Worm (Caenorhabditis elegans) whole organism, L1 larva: Measurements from ENCODE around the gene C45G9.10.

Experiments used
- C16A3.4 ChIP-seq: fragments of 150-350 bp; optimal IDR thresholded peaks from 2 replicates; lab custom pipeline; 2014; ENCODE audit warnings: missing biosample characterization, missing genetic modification characterization
- alr-1 ChIP-seq: fragments of 200-800 bp; sonication (Bioruptor generic); optimal IDR thresholded peaks from 2 replicates; lab custom pipeline; 2018; ENCODE audit warnings: borderline replicate concordance, mild to moderate bottlenecking, missing genetic modification characterization, missing compliant biosample characterization
- blmp-1 ChIP-seq: fragments of 150-350 bp; optimal IDR thresholded peaks from 2 replicates; lab custom pipeline; 2014; ENCODE audit warnings: missing biosample characterization, missing genetic modification characterization
- ceh-88 ChIP-seq: fragments of 200-800 bp; sonication (Bioruptor generic); IDR thresholded peaks from 2 replicates; pipeline ENCODE4 v1.3.6; 2022; ENCODE audit warnings: missing genetic modification characterization, missing compliant biosample characterization
- elt-3 ChIP-seq, 6 experiments: fragments of 150-350 bp in 1 of 6; sonication (generic microtip); optimal IDR thresholded peaks; 2 replicates each; lab custom pipeline; 2017 to 2018; ENCODE audit warnings: missing biosample characterization in 6 of 6, missing genetic modification characterization in 6 of 6, inconsistent platforms in 1 of 6
- hpl-2 ChIP-seq: fragments of 150-350 bp; optimal IDR thresholded peaks from 2 replicates; lab custom pipeline; 2014; ENCODE audit warnings: missing biosample characterization, missing genetic modification reagents, missing genetic modification characterization
- lir-3 ChIP-seq: sonication (generic microtip); optimal IDR thresholded peaks from 2 replicates; lab custom pipeline; 2016; ENCODE audit warnings: mild to moderate bottlenecking, missing genetic modification characterization, moderate library complexity, missing compliant biosample characterization; ENCODE audit not compliant: poor library complexity
- nhr-237 ChIP-seq: fragments of 150-350 bp; optimal IDR thresholded peaks from 2 replicates; lab custom pipeline; 2014; ENCODE audit warnings: missing biosample characterization, missing genetic modification characterization
- nhr-76 ChIP-seq: sonication (generic microtip); optimal IDR thresholded peaks from 2 replicates; lab custom pipeline; 2017; ENCODE audit warnings: missing biosample characterization, missing genetic modification characterization
- nhr-77 ChIP-seq: fragments of 150-350 bp; optimal IDR thresholded peaks from 2 replicates; lab custom pipeline; 2014; ENCODE audit warnings: missing biosample characterization, missing genetic modification characterization

ce11 chrIII:5061798-5062197 lies at the start of gene C45G9.10:
- TF ChIP-seq lir-3 (no peak), nhr-77 (tag; lab: Kevin White, UChicago) (no peak), C16A3.4 (tag; lab: Kevin White, UChicago) (no peak), ceh-88 (no peak), nhr-76 (no peak), alr-1 (tag; lab: Kevin White, UChicago) (no peak), hpl-2 (GFP tag; lab: Kevin White, UChicago) (no peak), nhr-237 (tag; lab: Kevin White, UChicago) (no peak), blmp-1 (tag; lab: Kevin White, UChicago) (no peak), elt-3 (tag; optimal IDR thresholded peaks at IDR 0.05; lab: Kevin White, UChicago) (no peak)
